Worm (Caenorhabditis elegans): Measurements from ENCODE around the gene elo-8.

DNA sequence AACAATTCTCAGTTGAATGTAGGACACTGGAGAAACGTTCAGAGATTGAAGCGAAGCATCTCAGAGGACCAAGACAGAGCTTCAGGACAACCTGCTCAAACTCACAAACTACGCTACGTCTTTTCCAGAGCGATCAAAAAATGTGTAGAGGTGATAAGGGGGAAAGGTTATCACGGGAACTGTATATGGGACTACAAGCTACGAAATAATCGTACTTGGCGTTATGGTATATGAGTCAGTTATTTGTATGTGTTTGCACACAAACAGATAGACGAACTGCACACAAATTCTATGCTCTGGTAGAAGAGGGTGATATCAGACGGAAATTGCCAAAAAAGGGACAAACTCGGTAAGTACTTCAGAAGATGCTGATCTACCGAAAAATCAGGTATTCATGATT, 37.3 kb upstream of the elo-8 start:
- no peak for TF ChIP-seq B0310.2 (tag; optimal IDR thresholded peaks at IDR 0.05)
- no peak for TF ChIP-seq sea-1 (GFP tag; conservative IDR thresholded peaks at IDR 0.05)
- no peak for TF ChIP-seq ama-1 (optimal IDR thresholded peaks at IDR 0.05)
- no peak for TF ChIP-seq ceh-36 (tag; optimal IDR thresholded peaks at IDR 0.05)
- no peak for TF ChIP-seq tra-4 (tag; optimal IDR thresholded peaks at IDR 0.05)

Data from whole organism, early embryonic.